Worm (Caenorhabditis elegans) whole organism, L1 larva: ENCODE data around the gene cth-2.

Experiments
- C04F5.9 ChIP-seq: sonication (generic microtip); optimal IDR thresholded peaks from 2 replicates; lab custom pipeline; 2016; ENCODE audit warnings: missing genetic modification characterization, missing compliant biosample characterization
- C34B4.2 ChIP-seq: sonication (generic microtip); optimal IDR thresholded peaks from 2 replicates; lab custom pipeline; 2017; ENCODE audit warnings: mild to moderate bottlenecking, missing genetic modification characterization, missing compliant biosample characterization
- blmp-1 ChIP-seq: fragments of 150-350 bp; optimal IDR thresholded peaks from 2 replicates; lab custom pipeline; 2014; ENCODE audit warnings: missing biosample characterization, missing genetic modification characterization
- ceh-63 ChIP-seq: fragments of 200-800 bp; sonication (Bioruptor generic); optimal IDR thresholded peaks from 2 replicates; lab custom pipeline; 2018; ENCODE audit warnings: mild to moderate bottlenecking, missing genetic modification characterization, missing compliant biosample characterization
- ceh-8 ChIP-seq: fragments of 200-800 bp; sonication (Bioruptor generic); optimal IDR thresholded peaks from 2 replicates; lab custom pipeline; 2018; ENCODE audit warnings: mild to moderate bottlenecking, missing genetic modification characterization, moderate library complexity, missing compliant biosample characterization
- ceh-82 ChIP-seq, 3 experiments: fragments of 150-350 bp in 1 of 3; sonication (generic microtip) in 2 of 3; optimal IDR thresholded peaks; 2 replicates each; lab custom pipeline; 2014 to 2017; ENCODE audit warnings: missing biosample characterization in 3 of 3, missing genetic modification characterization in 3 of 3
- ceh-88 ChIP-seq: fragments of 200-800 bp; sonication (Bioruptor generic); IDR thresholded peaks from 2 replicates; pipeline ENCODE4 v1.3.6; 2022; ENCODE audit warnings: missing genetic modification characterization, missing compliant biosample characterization
- dpl-1 ChIP-seq, 3 experiments: fragments of 150-350 bp in 2 of 3; sonication (generic microtip) in 1 of 3; optimal IDR thresholded peaks; 2 replicates each; lab custom pipeline; 2014 to 2017; ENCODE audit warnings: missing biosample characterization in 3 of 3, missing genetic modification characterization in 3 of 3, missing genetic modification reagents in 3 of 3
- dsc-1 ChIP-seq: sonication (generic microtip); optimal IDR thresholded peaks from 2 replicates; lab custom pipeline; 2016; ENCODE audit warnings: mild to moderate bottlenecking, missing genetic modification characterization, missing compliant biosample characterization
- efl-1 ChIP-seq, 4 experiments: fragments of 150-350 bp; optimal IDR thresholded peaks in 3 of 4; peaks in 1 of 4; 1 replicate in 1 of 4; 2 replicates in 3 of 4; lab custom pipeline; 2014; ENCODE audit warnings: missing biosample characterization in 2 of 4, missing genetic modification characterization in 2 of 4, missing genetic modification reagents in 2 of 4
- elt-2 ChIP-seq: sonication (generic microtip); optimal IDR thresholded peaks from 2 replicates; lab custom pipeline; 2016; ENCODE audit warnings: missing genetic modification characterization, mild to moderate bottlenecking, inconsistent platforms, missing compliant biosample characterization, missing genetic modification reagents
- elt-3 ChIP-seq, 6 experiments: fragments of 150-350 bp in 1 of 6; sonication (generic microtip); optimal IDR thresholded peaks; 2 replicates each; lab custom pipeline; 2017 to 2018; ENCODE audit warnings: missing biosample characterization in 6 of 6, missing genetic modification characterization in 6 of 6, inconsistent platforms in 1 of 6
- ets-5 ChIP-seq: fragments of 200-800 bp; sonication (Bioruptor generic); IDR thresholded peaks from 2 replicates; pipeline ENCODE4 v1.3.6; 2022; ENCODE audit warnings: missing genetic modification characterization, missing compliant biosample characterization
- fkh-10 ChIP-seq: sonication (generic microtip); optimal IDR thresholded peaks from 2 replicates; lab custom pipeline; 2017; ENCODE audit warnings: missing biosample characterization, missing genetic modification reagents, missing genetic modification characterization
- fos-1 ChIP-seq: fragments of 150-350 bp; optimal IDR thresholded peaks from 2 replicates; lab custom pipeline; 2014; ENCODE audit warnings: missing biosample characterization, missing genetic modification characterization
- grh-1 ChIP-seq: fragments of 200-800 bp; sonication (Bioruptor generic); IDR thresholded peaks from 2 replicates; pipeline ENCODE4 v1.3.6; 2022; ENCODE audit warnings: missing genetic modification reagents, missing genetic modification characterization, missing compliant biosample characterization
- irx-1 ChIP-seq: sonication (generic microtip); optimal IDR thresholded peaks from 2 replicates; lab custom pipeline; 2016; ENCODE audit warnings: missing genetic modification characterization, missing compliant biosample characterization
- jun-1 ChIP-seq: fragments of 150-350 bp; optimal IDR thresholded peaks from 2 replicates; lab custom pipeline; 2014; ENCODE audit warnings: missing biosample characterization, missing genetic modification reagents, missing genetic modification characterization
- lin-13 ChIP-seq: fragments of 150-350 bp; optimal IDR thresholded peaks from 2 replicates; lab custom pipeline; 2014; ENCODE audit warnings: missing biosample characterization, missing genetic modification reagents, missing genetic modification characterization
- lin-14 ChIP-seq: fragments of 200-800 bp; sonication (Bioruptor generic); optimal IDR thresholded peaks from 2 replicates; lab custom pipeline; 2018; ENCODE audit warnings: mild to moderate bottlenecking, missing genetic modification characterization, moderate library complexity, missing compliant biosample characterization
- lin-35 ChIP-seq, 2 experiments: fragments of 150-350 bp; optimal IDR thresholded peaks; 2 replicates each; lab custom pipeline; 2014; ENCODE audit warnings: missing biosample characterization in 2 of 2, missing genetic modification characterization in 2 of 2, missing genetic modification reagents in 2 of 2
- lsy-2 ChIP-seq, 2 experiments: fragments of 150-350 bp; optimal IDR thresholded peaks; 2 replicates each; lab custom pipeline; 2014; ENCODE audit warnings: missing biosample characterization in 2 of 2, missing genetic modification characterization in 2 of 2
- mab-9 ChIP-seq: fragments of 200-800 bp; sonication (Bioruptor generic); IDR thresholded peaks from 2 replicates; pipeline ENCODE4 v1.3.6; 2022; ENCODE audit warnings: missing genetic modification reagents, missing genetic modification characterization, missing compliant biosample characterization
- mdl-1 ChIP-seq, 2 experiments: fragments of 150-350 bp; optimal IDR thresholded peaks; 2 replicates each; lab custom pipeline; 2014 to 2017; ENCODE audit warnings: missing biosample characterization in 2 of 2, missing genetic modification characterization in 2 of 2, inconsistent platforms in 1 of 2
- mef-2 ChIP-seq: fragments of 150-350 bp; optimal IDR thresholded peaks from 2 replicates; lab custom pipeline; 2014; ENCODE audit warnings: missing biosample characterization, missing genetic modification characterization
- mep-1 ChIP-seq: fragments of 150-350 bp; optimal IDR thresholded peaks from 2 replicates; lab custom pipeline; 2014; ENCODE audit warnings: missing biosample characterization, missing genetic modification characterization
- nhr-19 ChIP-seq: fragments of 200-800 bp; sonication (Bioruptor generic); conservative IDR thresholded peaks from 2 replicates; pipeline ENCODE4 v1.3.6; 2022; ENCODE audit warnings: missing genetic modification characterization, missing compliant biosample characterization
- nhr-20 ChIP-seq: sonication (generic microtip); optimal IDR thresholded peaks from 2 replicates; lab custom pipeline; 2016; ENCODE audit warnings: mild to moderate bottlenecking, missing genetic modification characterization, missing compliant biosample characterization
- nhr-47 ChIP-seq: sonication (generic microtip); optimal IDR thresholded peaks from 2 replicates; lab custom pipeline; 2016; ENCODE audit warnings: mild to moderate bottlenecking, missing genetic modification characterization, moderate library complexity, missing compliant biosample characterization
- nhr-71 ChIP-seq: sonication (generic microtip); optimal IDR thresholded peaks from 2 replicates; lab custom pipeline; 2016; ENCODE audit warnings: mild to moderate bottlenecking, missing genetic modification characterization, moderate library complexity, missing compliant biosample characterization
- nhr-85 ChIP-seq: sonication (generic microtip); peaks from one replicate; lab custom pipeline; 2016; ENCODE audit warnings: missing genetic modification characterization, inconsistent platforms, missing compliant biosample characterization
- pax-3 ChIP-seq: fragments of 200-800 bp; sonication (Bioruptor generic); optimal IDR thresholded peaks from 2 replicates; lab custom pipeline; 2018; ENCODE audit warnings: mild to moderate bottlenecking, missing genetic modification characterization, moderate library complexity, missing compliant biosample characterization
- rnt-1 ChIP-seq: sonication (generic microtip); optimal IDR thresholded peaks from 2 replicates; lab custom pipeline; 2016; ENCODE audit warnings: mild to moderate bottlenecking, missing genetic modification characterization, moderate library complexity, missing compliant biosample characterization
- snpc-4 ChIP-seq: fragments of 150-350 bp; optimal IDR thresholded peaks from 2 replicates; lab custom pipeline; 2014; ENCODE audit warnings: missing biosample characterization, missing genetic modification characterization
- snu-23 ChIP-seq: sonication (generic microtip); optimal IDR thresholded peaks from 2 replicates; lab custom pipeline; 2016; ENCODE audit warnings: missing genetic modification characterization, missing compliant biosample characterization
- sptf-1 ChIP-seq: fragments of 150-350 bp; optimal IDR thresholded peaks from 2 replicates; lab custom pipeline; 2014; ENCODE audit warnings: missing biosample characterization, missing genetic modification characterization
- swsn-7 ChIP-seq: sonication (generic microtip); optimal IDR thresholded peaks from 2 replicates; lab custom pipeline; 2016; ENCODE audit warnings: missing genetic modification characterization, missing compliant biosample characterization
- tbx-2 ChIP-seq: sonication (generic microtip); optimal IDR thresholded peaks from 2 replicates; lab custom pipeline; 2016; ENCODE audit warnings: missing genetic modification characterization, missing compliant biosample characterization
- tlp-1 ChIP-seq: fragments of 150-350 bp; optimal IDR thresholded peaks from 2 replicates; lab custom pipeline; 2014; ENCODE audit warnings: missing biosample characterization, missing genetic modification characterization
- unc-130 ChIP-seq: fragments of 150-350 bp; optimal IDR thresholded peaks from 2 replicates; lab custom pipeline; 2017; ENCODE audit warnings: missing biosample characterization, missing genetic modification characterization, inconsistent platforms
- unc-30 ChIP-seq: sonication (generic microtip); optimal IDR thresholded peaks from 2 replicates; lab custom pipeline; 2017; ENCODE audit warnings: missing biosample characterization, missing genetic modification characterization
- vab-15 ChIP-seq: sonication (generic microtip); optimal IDR thresholded peaks from 2 replicates; lab custom pipeline; 2017; ENCODE audit warnings: missing genotype, mild to moderate bottlenecking, missing genetic modification characterization, missing compliant biosample characterization
- xbp-1 ChIP-seq: sonication (generic microtip); optimal IDR thresholded peaks from 2 replicates; lab custom pipeline; 2016; ENCODE audit warnings: missing genetic modification characterization, missing compliant biosample characterization
- zip-4 ChIP-seq: fragments of 200-800 bp; sonication (Bioruptor generic); optimal IDR thresholded peaks from 2 replicates; lab custom pipeline; 2018; ENCODE audit warnings: mild to moderate bottlenecking, missing genetic modification characterization, moderate library complexity, missing compliant biosample characterization

Gene cth-2

DNA sequence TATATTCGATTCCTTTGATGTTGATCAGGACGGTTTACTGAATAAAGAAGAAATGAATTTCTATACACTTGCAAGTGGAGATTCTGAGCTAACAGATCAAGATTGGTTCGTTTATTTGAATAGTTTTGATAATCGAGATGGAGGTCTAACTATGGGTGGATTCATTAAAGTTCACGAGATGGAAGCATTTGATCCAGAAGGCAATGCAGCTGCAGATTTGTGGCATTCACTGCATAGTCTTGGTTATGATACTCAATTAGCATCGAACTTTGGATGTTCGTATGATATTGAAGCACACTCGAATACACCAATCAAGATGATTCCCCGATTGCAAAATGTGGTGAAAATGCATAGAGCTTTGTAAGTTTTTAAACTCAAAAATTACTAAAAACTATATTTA, 38.2 kb upstream of the cth-2 start:
- TF ChIP-seq ceh-63 (GFP tag; lab: Kevin White, UChicago) (no peak), dpl-1 (GFP tag; optimal IDR thresholded peaks at IDR 0.05; lab: Kevin White, UChicago) (no peak), efl-1 (optimal IDR thresholded peaks at IDR 0.05; lab: Kevin White, UChicago) (no peak), efl-1 (GFP tag; optimal IDR thresholded peaks at IDR 0.05 in 1 of 2; lab: Kevin White, UChicago) (peak in 1 of 2 experiments; percentile 67)

DNA sequence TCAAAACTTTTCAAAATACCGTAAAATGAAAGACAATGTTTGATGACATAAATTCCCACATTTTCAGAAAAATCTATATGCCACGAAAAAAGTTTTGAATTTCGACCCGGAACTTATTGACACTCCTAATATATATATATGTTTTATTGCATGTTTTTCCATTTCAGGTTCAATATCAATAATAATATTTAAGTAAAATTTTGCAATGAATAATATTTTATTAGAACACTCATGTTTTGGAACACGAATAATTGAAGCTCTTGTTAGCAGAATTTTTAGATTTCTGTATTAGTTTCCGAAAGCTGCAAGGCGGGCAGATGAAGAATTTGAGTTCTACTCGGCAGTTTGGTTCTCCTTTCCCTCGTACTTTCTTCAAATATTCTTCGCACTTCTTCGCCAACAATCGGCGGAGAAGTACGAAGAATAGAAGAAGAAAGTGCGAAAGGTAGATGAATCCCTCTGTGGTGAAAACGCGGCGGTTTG, 35.6 kb upstream of the cth-2 start, which contains the start of gene T02G5.3:
T02G5.3 (plus strand) TSS at position 51 of the 483 bp plus-strand sequence.
- peak; percentile 60 for TF ChIP-seq nhr-85 (tag; lab: Kevin White, UChicago)
- TF ChIP-seq zip-4 = no peak

DNA sequence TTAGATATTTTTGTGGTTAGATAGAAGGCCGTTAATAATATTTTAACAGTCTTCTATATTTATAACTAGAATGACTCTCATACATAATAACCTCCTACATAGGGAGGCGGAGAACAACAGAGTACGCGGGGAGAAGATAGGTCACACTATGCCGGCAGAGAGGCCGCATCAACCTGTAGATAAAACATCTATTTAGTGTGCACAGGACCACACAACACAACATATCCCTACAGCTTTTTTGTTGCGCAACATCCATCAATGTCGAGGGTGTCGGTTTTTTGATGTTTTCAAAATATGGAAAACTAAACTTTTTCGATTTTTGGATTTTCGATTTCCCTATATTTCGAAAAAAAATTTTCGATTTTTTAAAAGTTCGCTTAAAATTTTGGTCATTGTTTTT, 33.1 kb upstream of the cth-2 start:
- TF ChIP-seq C34B4.2 (tag; lab: Kevin White, UChicago) (no peak), lin-13 (GFP tag; lab: Kevin White, UChicago) (no peak), efl-1 (optimal IDR thresholded peaks at IDR 0.05; lab: Kevin White, UChicago) (no peak), efl-1 (GFP tag; optimal IDR thresholded peaks at IDR 0.05 in 1 of 2; lab: Kevin White, UChicago) (peak in 1 of 2 experiments; percentile 2)

DNA sequence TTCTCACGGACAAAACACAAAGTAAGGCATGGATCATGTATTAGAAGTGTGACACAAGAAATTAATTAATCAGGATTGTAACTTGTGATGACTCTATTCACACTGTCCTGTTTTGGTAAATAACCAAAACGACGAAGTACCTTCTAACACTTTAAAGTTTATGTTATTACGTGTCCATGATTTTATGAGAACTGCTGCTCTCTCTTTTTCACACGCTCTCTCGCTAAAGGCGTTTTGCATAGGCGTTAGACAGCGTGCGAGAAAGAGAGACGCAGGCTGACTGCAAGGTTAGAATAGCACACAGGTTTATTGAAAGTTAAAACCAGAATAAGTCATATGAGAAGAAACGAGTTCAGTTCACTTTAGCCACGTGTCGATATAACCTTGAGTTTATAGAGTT, 32.3 kb upstream of the cth-2 start:
- TF ChIP-seq mab-9 (GFP tag; lab: Robert Waterston, UW) = peak; percentile 39; the same call in 1 of the 2 replicates
- TF ChIP-seq ceh-88 = peak; percentile 25; the same call in 1 of the 2 replicates
- TF ChIP-seq lin-35 (GFP tag; optimal IDR thresholded peaks at IDR 0.05; lab: Kevin White, UChicago) = peak in 1 of 2 experiments; percentile 51
- TF ChIP-seq vab-15 = peak; percentile 69
- TF ChIP-seq grh-1 (GFP tag; lab: Robert Waterston, UW) = peak; percentile 96
- no peak for TF ChIP-seq sptf-1 (tag; lab: Kevin White, UChicago)
- TF ChIP-seq unc-30 (tag; lab: Kevin White, UChicago) = no peak
- no peak for TF ChIP-seq jun-1 (tag; lab: Kevin White, UChicago)
- TF ChIP-seq mef-2 = no peak
- TF ChIP-seq lin-14 = peak; percentile 89
- no peak for TF ChIP-seq fos-1 (tag; lab: Kevin White, UChicago)
- TF ChIP-seq xbp-1 (tag; lab: Kevin White, UChicago) = peak; percentile 58
- peak; percentile 47 for TF ChIP-seq swsn-7 (tag; lab: Kevin White, UChicago)
- TF ChIP-seq ets-5 (GFP tag; lab: Robert Waterston, UW) = no peak
- no peak for TF ChIP-seq elt-2
- TF ChIP-seq unc-130 (tag; lab: Kevin White, UChicago) = no peak
- TF ChIP-seq elt-3 (tag; optimal IDR thresholded peaks at IDR 0.05; lab: Kevin White, UChicago) = peak in 1 of 6 experiments; percentile 44
- peak in 1 of 2 experiments; percentile 38 for TF ChIP-seq mdl-1 (tag; optimal IDR thresholded peaks at IDR 0.05; lab: Kevin White, UChicago)
- TF ChIP-seq lsy-2 (tag; optimal IDR thresholded peaks at IDR 0.05; lab: Kevin White, UChicago) = peak; percentile 26 to 54
- no peak for TF ChIP-seq ceh-82 (tag; optimal IDR thresholded peaks at IDR 0.05; lab: Kevin White, UChicago)
- TF ChIP-seq nhr-71 (tag; lab: Kevin White, UChicago) = peak; percentile 82
- TF ChIP-seq dsc-1 = peak; percentile 6
- TF ChIP-seq efl-1 (optimal IDR thresholded peaks at IDR 0.05; lab: Kevin White, UChicago) = peak; percentile 44
- no peak for TF ChIP-seq efl-1 (GFP tag; optimal IDR thresholded peaks at IDR 0.05 in 1 of 2; lab: Kevin White, UChicago)
- TF ChIP-seq tlp-1 = no peak
- peak; percentile 55 for TF ChIP-seq nhr-19 (GFP tag; lab: Robert Waterston, UW)
- TF ChIP-seq mep-1 (tag; lab: Kevin White, UChicago) = peak; percentile 42
- no peak for TF ChIP-seq fkh-10 (GFP tag; lab: Kevin White, UChicago)
- peak; percentile 12 for TF ChIP-seq blmp-1 (tag; lab: Kevin White, UChicago)
- TF ChIP-seq rnt-1 (tag; lab: Kevin White, UChicago) = peak; percentile 12
- peak; percentile 73 for TF ChIP-seq snu-23
- TF ChIP-seq pax-3 = peak; percentile 24
- peak in 1 of 3 experiments; percentile 13 for TF ChIP-seq dpl-1 (GFP tag; optimal IDR thresholded peaks at IDR 0.05; lab: Kevin White, UChicago)
- peak; percentile 98 for TF ChIP-seq nhr-85 (tag; lab: Kevin White, UChicago)
- TF ChIP-seq ceh-63 (GFP tag; lab: Kevin White, UChicago) = no peak
- peak; percentile 39 for TF ChIP-seq nhr-47 (tag; lab: Kevin White, UChicago)
- TF ChIP-seq tbx-2 = no peak
- TF ChIP-seq ceh-8 (GFP tag; lab: Kevin White, UChicago) = no peak
- TF ChIP-seq irx-1 (tag; lab: Kevin White, UChicago) = peak; percentile 0
- peak; percentile 83 for TF ChIP-seq nhr-20 (tag; lab: Kevin White, UChicago)
- TF ChIP-seq C04F5.9 (tag; lab: Kevin White, UChicago) = no peak
- no peak for TF ChIP-seq snpc-4 (tag; lab: Kevin White, UChicago)
